Fruit fly (Drosophila melanogaster) whole organism, wandering third instar larva: Measurements from ENCODE around the gene Lgr1.

ENCODE experiments used
- Abd-B ChIP-seq: fragments of >200 bp; optimal IDR thresholded peaks from 2 replicates; lab custom pipeline; 2017; ENCODE audit warnings: missing biosample characterization, missing genetic modification characterization
- CG9705 ChIP-seq: fragments of 200-800 bp; sonication (Bioruptor generic); optimal IDR thresholded peaks from 2 replicates; lab custom pipeline; 2018; ENCODE audit warnings: missing biosample characterization, mild to moderate bottlenecking, missing genetic modification characterization
- Hnf4 ChIP-seq: fragments of 200-800 bp; sonication (Bioruptor generic); optimal IDR thresholded peaks from 2 replicates; lab custom pipeline; 2016; ENCODE audit warnings: missing biosample characterization, mild to moderate bottlenecking, missing genetic modification characterization
- Myc ChIP-seq: fragments of >200 bp; optimal IDR thresholded peaks from 2 replicates; lab custom pipeline; 2017
- OdsH ChIP-seq: fragments of 200-800 bp; sonication (Bioruptor generic); optimal IDR thresholded peaks from 2 replicates; lab custom pipeline; 2016; ENCODE audit warnings: missing biosample characterization, mild to moderate bottlenecking, missing genetic modification characterization
- Sp1 ChIP-seq: fragments of 200-800 bp; sonication (Bioruptor generic); optimal IDR thresholded peaks from 3 replicates; lab custom pipeline; 2019; ENCODE audit warnings: missing biosample characterization, mild to moderate bottlenecking, missing genetic modification characterization, moderate library complexity
- Vsx2 ChIP-seq: fragments of 200-300, 225-300 bp; sonication (Bioruptor generic); optimal IDR thresholded peaks from 2 replicates; lab custom pipeline; 2018; ENCODE audit warnings: missing biosample characterization, missing genetic modification characterization; ENCODE audit not compliant: partially characterized antibody
- brk ChIP-seq: fragments of 200-800 bp; sonication (Bioruptor generic); optimal IDR thresholded peaks from 2 replicates; lab custom pipeline; 2016; ENCODE audit warnings: missing biosample characterization, mild to moderate bottlenecking, missing genetic modification characterization
- jim ChIP-seq: fragments of 175-275, 200-325 bp; sonication (Bioruptor generic); optimal IDR thresholded peaks from 2 replicates; lab custom pipeline; 2016; ENCODE audit warnings: missing biosample characterization, mild to moderate bottlenecking, missing genetic modification characterization
- psq ChIP-seq: fragments of 200-800 bp; sonication (Bioruptor generic); optimal IDR thresholded peaks from 3 replicates; lab custom pipeline; 2017; ENCODE audit warnings: missing biosample characterization, mild to moderate bottlenecking, missing genetic modification characterization, moderate library complexity
- usp ChIP-seq: fragments of >200 bp; optimal IDR thresholded peaks from 2 replicates; lab custom pipeline; 2017; ENCODE audit warnings: missing biosample characterization, missing genetic modification characterization

dm6 chr3R:17724963-17725362 is 614 bp upstream of the Lgr1 start, which contains the start of gene Atg8b:
- no peak for TF ChIP-seq Hnf4 (GFP tag; lab: Kevin White, UChicago)
- no peak for TF ChIP-seq jim (GFP tag; lab: Kevin White, UChicago)
- TF ChIP-seq psq (GFP tag; lab: Kevin White, UChicago) = no peak
- TF ChIP-seq Abd-B (GFP tag; lab: Kevin White, UChicago) = no peak
- TF ChIP-seq usp (GFP tag; lab: Kevin White, UChicago) = no peak
- TF ChIP-seq brk (GFP tag; lab: Kevin White, UChicago) = no peak
- no peak for TF ChIP-seq Sp1
- TF ChIP-seq Vsx2 (GFP tag; lab: Kevin White, UChicago) = no peak
- no peak for TF ChIP-seq CG9705
- no peak for TF ChIP-seq OdsH (GFP tag; lab: Kevin White, UChicago)
- no peak for TF ChIP-seq Myc (lab: Kevin White, UChicago)
